Fruit fly (Drosophila melanogaster) whole organism, embryonic: ENCODE data around the gene Ing3.

Source experiments
- Atf-2 ChIP-seq: fragments of 200-800 bp; sonication (Bioruptor generic); optimal IDR thresholded peaks from 2 replicates; lab custom pipeline; 2016; ENCODE audit warnings: missing biosample characterization, missing genetic modification characterization
- BEAF-32 ChIP-seq: fragments of 200-800 bp; sonication (Bioruptor generic); optimal IDR thresholded peaks from 3 replicates; lab custom pipeline; 2017; ENCODE audit warnings: missing biosample characterization, missing genetic modification characterization, mild to moderate bottlenecking, moderate library complexity, missing genetic modification reagents
- CG10209 ChIP-seq: fragments of 200-800 bp; sonication (Bioruptor generic); optimal IDR thresholded peaks from 3 replicates; lab custom pipeline; 2017; ENCODE audit warnings: missing biosample characterization, mild to moderate bottlenecking, missing genetic modification characterization, missing genetic modification reagents
- CG10366 ChIP-seq: fragments of 200-800 bp; sonication (Bioruptor generic); IDR thresholded peaks from 2 replicates; pipeline ENCODE4 v1.3.6; 2022; ENCODE audit warnings: missing biosample characterization, missing genetic modification characterization
- CG10565 ChIP-seq: fragments of 200-800 bp; sonication (Bioruptor generic); optimal IDR thresholded peaks from 3 replicates; lab custom pipeline; 2016; ENCODE audit warnings: missing biosample characterization, mild to moderate bottlenecking, missing genetic modification characterization
- CG10654 ChIP-seq: fragments of 200-800 bp; sonication (Bioruptor generic); optimal IDR thresholded peaks from 2 replicates; lab custom pipeline; 2016; ENCODE audit warnings: missing biosample characterization, missing genetic modification characterization
- CG11560 ChIP-seq: fragments of 200-800 bp; sonication (Bioruptor generic); IDR thresholded peaks from 3 replicates; pipeline ENCODE4 v1.3.6; 2022; ENCODE audit warnings: missing biosample characterization, missing genetic modification characterization
- CG13296 ChIP-seq: fragments of 200-800 bp; sonication (Bioruptor generic); optimal IDR thresholded peaks from 3 replicates; lab custom pipeline; 2018; ENCODE audit warnings: missing biosample characterization, mild to moderate bottlenecking, missing genetic modification characterization
- CG16863 ChIP-seq: fragments of 200-800 bp; sonication (Bioruptor generic); optimal IDR thresholded peaks from 3 replicates; lab custom pipeline; 2016; ENCODE audit warnings: missing biosample characterization, missing genetic modification characterization
- CG17186 ChIP-seq: fragments of 200-800 bp; sonication (Bioruptor generic); optimal IDR thresholded peaks from 3 replicates; lab custom pipeline; 2017; ENCODE audit warnings: missing biosample characterization, missing genetic modification reagents, missing genetic modification characterization
- CG18476 ChIP-seq: fragments of 200-800 bp; sonication (Bioruptor generic); optimal IDR thresholded peaks from 2 replicates; lab custom pipeline; 2016; ENCODE audit warnings: missing biosample characterization, mild to moderate bottlenecking, missing genetic modification characterization
- CG2199 ChIP-seq: fragments of 200-800 bp; sonication (Bioruptor generic); IDR thresholded peaks from 3 replicates; pipeline ENCODE4 v1.3.6; 2022; ENCODE audit warnings: missing biosample characterization, missing genetic modification characterization
- CG30403 ChIP-seq: fragments of 200-800 bp; sonication (Bioruptor generic); optimal IDR thresholded peaks from 3 replicates; lab custom pipeline; 2016; ENCODE audit warnings: missing biosample characterization, missing genetic modification characterization
- CG32532 ChIP-seq: fragments of 200-800 bp; sonication (Bioruptor generic); IDR thresholded peaks from 2 replicates; pipeline ENCODE4 v1.3.6; 2022; ENCODE audit warnings: missing biosample characterization, missing genetic modification characterization
- CG3281 ChIP-seq: fragments of 200-800 bp; sonication (Bioruptor generic); optimal IDR thresholded peaks from 3 replicates; lab custom pipeline; 2017; ENCODE audit warnings: missing biosample characterization, mild to moderate bottlenecking, missing genetic modification characterization
- CG43689 ChIP-seq: fragments of 200-800 bp; sonication (Bioruptor generic); IDR thresholded peaks from 2 replicates; pipeline ENCODE4 v1.3.6; 2022; ENCODE audit warnings: missing biosample characterization, missing genetic modification characterization
- CG4404 ChIP-seq: fragments of 200-800 bp; sonication (Bioruptor generic); IDR thresholded peaks from 2 replicates; pipeline ENCODE4 v1.3.6; 2022; ENCODE audit warnings: missing biosample characterization, missing genetic modification characterization
- CG4424 ChIP-seq: fragments of 200-800 bp; sonication (Bioruptor generic); optimal IDR thresholded peaks from 3 replicates; lab custom pipeline; 2016; ENCODE audit warnings: missing biosample characterization, missing genetic modification characterization
- CG6654 ChIP-seq: fragments of 200-800 bp; sonication (Bioruptor generic); optimal IDR thresholded peaks from 2 replicates; lab custom pipeline; 2017; ENCODE audit warnings: missing biosample characterization, mild to moderate bottlenecking, missing genetic modification characterization
- CG6813 ChIP-seq: fragments of 200-800 bp; sonication (Bioruptor generic); optimal IDR thresholded peaks from 2 replicates; lab custom pipeline; 2017; ENCODE audit warnings: missing biosample characterization, missing genetic modification characterization, mild to moderate bottlenecking, moderate library complexity, missing genetic modification reagents
- CG7271 ChIP-seq: fragments of 200-800 bp; sonication (Bioruptor generic); optimal IDR thresholded peaks from 2 replicates; lab custom pipeline; 2018; ENCODE audit warnings: missing biosample characterization, mild to moderate bottlenecking, missing genetic modification characterization, moderate library complexity
- CG7372 ChIP-seq: fragments of 200-800 bp; sonication (Bioruptor generic); IDR thresholded peaks from 2 replicates; pipeline ENCODE4 v1.3.6; 2022; ENCODE audit warnings: missing biosample characterization, missing genetic modification characterization
- CG8924 ChIP-seq: fragments of 200-800 bp; optimal IDR thresholded peaks from 3 replicates; lab custom pipeline; 2019; ENCODE audit warnings: missing biosample characterization, mild to moderate bottlenecking, missing genetic modification characterization, moderate library complexity
- CG9932 ChIP-seq: fragments of 200-800 bp; sonication (Bioruptor generic); IDR thresholded peaks from 2 replicates; pipeline ENCODE4 v1.3.6; 2022; ENCODE audit warnings: missing biosample characterization, missing genetic modification characterization
- D19B ChIP-seq: fragments of 200-800 bp; sonication (Bioruptor generic); optimal IDR thresholded peaks from 2 replicates; lab custom pipeline; 2017; ENCODE audit warnings: missing biosample characterization, mild to moderate bottlenecking, missing genetic modification characterization
- HLH54F ChIP-seq: fragments of 200-800 bp; sonication (Bioruptor generic); optimal IDR thresholded peaks from 3 replicates; lab custom pipeline; 2016; ENCODE audit warnings: missing biosample characterization, missing genetic modification characterization
- HmgZ ChIP-seq: fragments of 200-800 bp; sonication (Bioruptor generic); optimal IDR thresholded peaks from 2 replicates; lab custom pipeline; 2018; ENCODE audit warnings: missing biosample characterization, mild to moderate bottlenecking, missing genetic modification characterization
- Jarid2 ChIP-seq: fragments of 200-800 bp; sonication (Bioruptor generic); optimal IDR thresholded peaks from 3 replicates; lab custom pipeline; 2017; ENCODE audit warnings: mild to moderate bottlenecking, missing biosample characterization, missing genetic modification reagents, missing genetic modification characterization
- NfI ChIP-seq: fragments of 200-800 bp; sonication (Bioruptor generic); optimal IDR thresholded peaks from 3 replicates; lab custom pipeline; 2018; ENCODE audit warnings: missing biosample characterization, mild to moderate bottlenecking, missing genetic modification characterization, moderate library complexity
- Rx ChIP-seq: fragments of 200-800 bp; sonication (Bioruptor generic); IDR thresholded peaks from 2 replicates; pipeline ENCODE4 v1.3.6; 2022; ENCODE audit warnings: missing biosample characterization, missing genetic modification characterization
- Side ChIP-seq: fragments of 200-800 bp; sonication (Bioruptor generic); optimal IDR thresholded peaks from 2 replicates; lab custom pipeline; 2016; ENCODE audit warnings: missing biosample characterization, missing genetic modification characterization
- Trl ChIP-seq, 3 experiments: fragments of >200 bp in 2 of 3; fragments of 200-800 bp in 1 of 3; sonication (Bioruptor generic) in 1 of 3; optimal IDR thresholded peaks; 2 replicates in 1 of 3; 3 replicates in 2 of 3; lab custom pipeline; 2016 to 2017; ENCODE audit warnings: missing biosample characterization in 1 of 3, missing genetic modification characterization in 1 of 3
- cg ChIP-seq: fragments of 200-800 bp; sonication (Bioruptor generic); optimal IDR thresholded peaks from 3 replicates; lab custom pipeline; 2019; ENCODE audit warnings: missing biosample characterization, mild to moderate bottlenecking, missing genetic modification characterization, moderate library complexity
- chif ChIP-seq, 2 experiments: fragments of 200-800 bp; sonication (Bioruptor generic); optimal IDR thresholded peaks; 3 replicates each; lab custom pipeline; 2016; ENCODE audit warnings: missing biosample characterization in 2 of 2, missing genetic modification characterization in 2 of 2
- ewg ChIP-seq: fragments of 200-800 bp; sonication (Bioruptor generic); optimal IDR thresholded peaks from 3 replicates; lab custom pipeline; 2017; ENCODE audit warnings: mild to moderate bottlenecking, missing biosample characterization, missing genetic modification reagents, missing genetic modification characterization
- fu2 ChIP-seq: fragments of 200-800 bp; sonication (Bioruptor generic); optimal IDR thresholded peaks from 2 replicates; lab custom pipeline; 2016; ENCODE audit warnings: missing biosample characterization, missing genetic modification characterization
- hbn ChIP-seq: fragments of 200-800 bp; sonication (Bioruptor generic); IDR thresholded peaks from 2 replicates; pipeline ENCODE4 v1.3.6; 2022; ENCODE audit warnings: missing biosample characterization, missing genetic modification characterization; ENCODE audit not compliant: partially characterized antibody
- kni ChIP-seq: fragments of 200-800 bp; sonication (Bioruptor generic); optimal IDR thresholded peaks from 3 replicates; lab custom pipeline; 2017; ENCODE audit warnings: mild to moderate bottlenecking, missing biosample characterization, missing genetic modification reagents, missing genetic modification characterization
- nerfin-1 ChIP-seq: fragments of 200-800 bp; sonication (Bioruptor generic); optimal IDR thresholded peaks from 3 replicates; lab custom pipeline; 2019; ENCODE audit warnings: missing biosample characterization, mild to moderate bottlenecking, missing genetic modification characterization, moderate library complexity
- nom ChIP-seq: fragments of 200-800 bp; sonication (Bioruptor generic); optimal IDR thresholded peaks from 2 replicates; lab custom pipeline; 2017; ENCODE audit warnings: missing biosample characterization, missing genetic modification characterization, mild to moderate bottlenecking, moderate library complexity, missing genetic modification reagents
- org-1 ChIP-seq: fragments of 200-800 bp; sonication (Bioruptor generic); optimal IDR thresholded peaks from 2 replicates; lab custom pipeline; 2017; ENCODE audit warnings: missing biosample characterization, missing genetic modification characterization
- salm ChIP-seq: fragments of 200-800 bp; sonication (Bioruptor generic); optimal IDR thresholded peaks from 2 replicates; lab custom pipeline; 2018; ENCODE audit warnings: missing biosample characterization, mild to moderate bottlenecking, missing genetic modification characterization
- sc ChIP-seq, 3 experiments: fragments of >200 bp in 2 of 3; fragments of 200-800 bp in 1 of 3; sonication (Bioruptor generic) in 1 of 3; optimal IDR thresholded peaks; 2 replicates in 2 of 3; 3 replicates in 1 of 3; lab custom pipeline; 2017; ENCODE audit warnings: mild to moderate bottlenecking in 1 of 3, missing biosample characterization in 1 of 3, missing genetic modification characterization in 1 of 3, missing genetic modification reagents in 1 of 3
- sim ChIP-seq: fragments of 200-800 bp; sonication (Bioruptor generic); IDR thresholded peaks from 2 replicates; pipeline ENCODE4 v1.3.6; 2022; ENCODE audit warnings: missing biosample characterization, missing genetic modification characterization
- slp2 ChIP-seq: fragments of 200-800 bp; sonication (Bioruptor generic); optimal IDR thresholded peaks from 2 replicates; lab custom pipeline; 2016; ENCODE audit warnings: missing biosample characterization, missing genetic modification characterization
- sob ChIP-seq: fragments of 200-800 bp; sonication (Bioruptor generic); IDR thresholded peaks from 2 replicates; pipeline ENCODE4 v1.3.6; 2022; ENCODE audit warnings: missing biosample characterization, missing genetic modification characterization
- ssp ChIP-seq: fragments of 200-800 bp; sonication (Bioruptor generic); IDR thresholded peaks from 2 replicates; pipeline ENCODE4 v1.3.6; 2022; ENCODE audit warnings: missing biosample characterization, missing genetic modification characterization
- stwl ChIP-seq: fragments of 200-800 bp; sonication (Bioruptor generic); optimal IDR thresholded peaks from 3 replicates; lab custom pipeline; 2018; ENCODE audit warnings: missing biosample characterization, mild to moderate bottlenecking, missing genetic modification characterization, moderate library complexity
- twi ChIP-seq: fragments of 200-800 bp; optimal IDR thresholded peaks from 2 replicates; lab custom pipeline; 2019; ENCODE audit warnings: missing biosample characterization, mild to moderate bottlenecking, missing genetic modification characterization, moderate library complexity

The Ing3 gene

dm6 chrX:18644890-18645289 lies 8.0 kb downstream of the Ing3 start (continued):
- TF ChIP-seq sc (optimal IDR thresholded peaks at IDR 0.05; lab: Kevin White, UChicago) (no peak), sc (GFP tag; optimal IDR thresholded peaks at IDR 0.05; lab: Kevin White, UChicago) (peak; percentile 65), CG7271 (tag; lab: Kevin White, UChicago) (peak; percentile 32), org-1 (GFP tag; lab: Kevin White, UChicago) (peak; percentile 66), ssp (GFP tag; lab: Robert Waterston, UW) (peak; percentile 65), sim (0 out of 2 replicates have a peak, but pooled peaks have one; percentile 34), chif (GFP tag; optimal IDR thresholded peaks at IDR 0.05; lab: Kevin White, UChicago) (peak; percentile 65 to 85), CG30403 (GFP tag; lab: Kevin White, UChicago) (peak; percentile 79), CG10654 (GFP tag; lab: Kevin White, UChicago) (peak; percentile 56), twi (tag; lab: Kevin White, UChicago) (peak; percentile 60), Rx (GFP tag; lab: Robert Waterston, UW) (peak; percentile 49; the same call in 1 of the 2 replicates), CG43689 (GFP tag; lab: Robert Waterston, UW) (peak; percentile 44; the same call in 1 of the 2 replicates), NfI (GFP tag; lab: Kevin White, UChicago) (peak; percentile 78), CG2199 (GFP tag; lab: Robert Waterston, UW) (no peak), salm (tag; lab: Kevin White, UChicago) (peak; percentile 80), nom (peak; percentile 31), CG13296 (peak; percentile 87), ewg (peak; percentile 70), sob (GFP tag; lab: Robert Waterston, UW) (peak; percentile 79), Atf-2 (GFP tag; lab: Kevin White, UChicago) (peak; percentile 22), slp2 (peak; percentile 62), fu2 (GFP tag; lab: Kevin White, UChicago) (peak; percentile 59), HmgZ (tag; lab: Kevin White, UChicago) (peak; percentile 82), CG4424 (peak; percentile 79), CG10209 (GFP tag; lab: Kevin White, UChicago) (peak; percentile 80), CG32532 (peak; percentile 75), CG17186 (GFP tag; lab: Kevin White, UChicago) (peak; percentile 16), stwl (tag; lab: Kevin White, UChicago) (no peak), CG3281 (GFP tag; lab: Kevin White, UChicago) (peak; percentile 82), CG8924 (peak; percentile 87), CG9932 (GFP tag; lab: Robert Waterston, UW) (peak; percentile 63), BEAF-32 (GFP tag; lab: Kevin White, UChicago) (no peak), Jarid2 (no peak), cg (GFP tag; lab: Kevin White, UChicago) (no peak), CG18476 (GFP tag; lab: Kevin White, UChicago) (peak; percentile 74), CG10366 (GFP tag; lab: Robert Waterston, UW) (peak; percentile 80), CG10565 (GFP tag; lab: Kevin White, UChicago) (no peak), CG11560 (peak; percentile 36; the same call in 1 of the 3 replicates), nerfin-1 (tag; lab: Kevin White, UChicago) (peak; percentile 81), CG16863 (GFP tag; lab: Kevin White, UChicago) (peak; percentile 75), D19B (GFP tag; lab: Kevin White, UChicago) (peak; percentile 58), Side (GFP tag; lab: Kevin White, UChicago) (peak; percentile 66), hbn (GFP tag; lab: Robert Waterston, UW) (no peak), HLH54F (GFP tag; lab: Kevin White, UChicago) (peak; percentile 66), CG6654 (GFP tag; lab: Kevin White, UChicago) (peak; percentile 52), CG4404 (peak; percentile 59), CG7372 (peak; percentile 60; the same call in 1 of the 2 replicates), kni (GFP tag; lab: Kevin White, UChicago) (peak; percentile 8), Trl (optimal IDR thresholded peaks at IDR 0.05; lab: Kevin White, UChicago) (no peak), Trl (GFP tag; optimal IDR thresholded peaks at IDR 0.05; lab: Kevin White, UChicago) (peak; percentile 75), CG6813 (GFP tag; lab: Kevin White, UChicago) (peak; percentile 71)
